Worm (Caenorhabditis elegans): Measurements from ENCODE around the gene tin-9.2.

ce11 chrIV:13107359-13107758 is 8.6 kb downstream of the tin-9.2 start, which contains the start of gene B0564.2:
- no peak for TF ChIP-seq ztf-23 (GFP tag; IDR thresholded peaks at IDR 0.05)
- TF ChIP-seq ref-1 (GFP tag; conservative IDR thresholded peaks at IDR 0.05): no peak

Measured in whole organism, midembryonic.